Worm (Caenorhabditis elegans) whole organism, L2 larva: Measurements from ENCODE around the gene F08D12.15.

Source experiments
- C34F6.9 ChIP-seq: fragments of 150-350 bp; optimal IDR thresholded peaks from 2 replicates; lab custom pipeline; 2014; ENCODE audit warnings: missing biosample characterization, missing genetic modification characterization
- F13H6.1 ChIP-seq: sonication (generic microtip); optimal IDR thresholded peaks from 2 replicates; lab custom pipeline; 2016; ENCODE audit warnings: missing genetic modification characterization, missing compliant biosample characterization
- R02D3.7 ChIP-seq: fragments of 150-350 bp; optimal IDR thresholded peaks from 2 replicates; lab custom pipeline; 2014; ENCODE audit warnings: missing biosample characterization, missing genetic modification characterization
- alr-1 ChIP-seq: fragments of 150-350 bp; optimal IDR thresholded peaks from 2 replicates; lab custom pipeline; 2014; ENCODE audit warnings: missing biosample characterization, missing genetic modification characterization
- aly-2 ChIP-seq: fragments of 150-350 bp; optimal IDR thresholded peaks from 2 replicates; lab custom pipeline; 2014; ENCODE audit warnings: missing biosample characterization, missing genetic modification characterization
- ama-1 ChIP-seq: fragments of 150-350 bp; optimal IDR thresholded peaks from 2 replicates; lab custom pipeline; 2018; ENCODE audit warnings: inconsistent platforms
- blmp-1 ChIP-seq: sonication (generic microtip); optimal IDR thresholded peaks from 2 replicates; lab custom pipeline; 2017; ENCODE audit warnings: missing genetic modification characterization, mild to moderate bottlenecking, missing compliant biosample characterization, antibody characterized with exemption, moderate library complexity; ENCODE audit not compliant: insufficient read depth
- ceh-82 ChIP-seq: fragments of 150-350 bp; optimal IDR thresholded peaks from 2 replicates; lab custom pipeline; 2014; ENCODE audit warnings: missing biosample characterization, missing genetic modification characterization
- crh-2 ChIP-seq: sonication (generic microtip); optimal IDR thresholded peaks from 2 replicates; lab custom pipeline; 2017; ENCODE audit warnings: missing biosample characterization, missing genetic modification characterization
- dmd-4 ChIP-seq: sonication (generic microtip); optimal IDR thresholded peaks from 2 replicates; lab custom pipeline; 2017; ENCODE audit warnings: missing biosample characterization, missing genetic modification characterization
- egl-27 ChIP-seq: sonication (generic microtip); optimal IDR thresholded peaks from 3 replicates; lab custom pipeline; 2017; ENCODE audit warnings: missing biosample characterization, missing genetic modification reagents, missing genetic modification characterization
- elt-3 ChIP-seq: sonication (generic microtip); optimal IDR thresholded peaks from 2 replicates; lab custom pipeline; 2017; ENCODE audit warnings: missing biosample characterization, missing genetic modification characterization
- gmeb-1 ChIP-seq: fragments of 150-350 bp; optimal IDR thresholded peaks from 2 replicates; lab custom pipeline; 2014; ENCODE audit warnings: missing biosample characterization, missing genetic modification characterization
- lin-11 ChIP-seq: fragments of 150-350 bp; sonication (generic microtip); optimal IDR thresholded peaks from 2 replicates; lab custom pipeline; 2014; ENCODE audit warnings: missing biosample characterization, missing genetic modification characterization, inconsistent platforms, mixed read lengths
- lin-39 ChIP-seq: fragments of 150-350 bp; optimal IDR thresholded peaks from 2 replicates; lab custom pipeline; 2014; ENCODE audit warnings: missing biosample characterization, missing genetic modification reagents, missing genetic modification characterization
- lsy-2 ChIP-seq, 2 experiments: fragments of 150-350 bp in 1 of 2; sonication (generic microtip) in 1 of 2; optimal IDR thresholded peaks; 2 replicates each; lab custom pipeline; 2014 to 2017; ENCODE audit warnings: missing biosample characterization in 2 of 2, missing genetic modification characterization in 2 of 2
- mab-5 ChIP-seq: fragments of 150-350 bp; optimal IDR thresholded peaks from 2 replicates; lab custom pipeline; 2014; ENCODE audit warnings: missing biosample characterization, missing genetic modification characterization
- mbf-1 ChIP-seq: sonication (generic microtip); optimal IDR thresholded peaks from 2 replicates; lab custom pipeline; 2017; ENCODE audit warnings: missing biosample characterization, missing genetic modification characterization
- mdl-1 ChIP-seq, 2 experiments: fragments of 150-350 bp in 1 of 2; sonication (generic microtip) in 1 of 2; optimal IDR thresholded peaks; 2 replicates each; lab custom pipeline; 2017; ENCODE audit warnings: missing biosample characterization in 2 of 2, missing genetic modification characterization in 2 of 2
- nhr-10 ChIP-seq: sonication (generic microtip); optimal IDR thresholded peaks from 2 replicates; lab custom pipeline; 2017; ENCODE audit warnings: missing biosample characterization, missing genetic modification characterization
- nhr-11 ChIP-seq: fragments of 150-350 bp; optimal IDR thresholded peaks from 2 replicates; lab custom pipeline; 2014; ENCODE audit warnings: missing biosample characterization, missing genetic modification characterization
- nhr-12 ChIP-seq: fragments of 150-350 bp; optimal IDR thresholded peaks from 2 replicates; lab custom pipeline; 2014; ENCODE audit warnings: missing biosample characterization, missing genetic modification characterization
- nhr-129 ChIP-seq: fragments of 150-350 bp; optimal IDR thresholded peaks from 2 replicates; lab custom pipeline; 2014; ENCODE audit warnings: missing biosample characterization, missing genetic modification characterization
- nhr-21 ChIP-seq: fragments of 150-350 bp; optimal IDR thresholded peaks from 2 replicates; lab custom pipeline; 2014; ENCODE audit warnings: missing biosample characterization, missing genetic modification characterization
- nhr-23 ChIP-seq: fragments of 150-350 bp; optimal IDR thresholded peaks from 2 replicates; lab custom pipeline; 2014; ENCODE audit warnings: missing biosample characterization, missing genetic modification reagents, missing genetic modification characterization
- nhr-237 ChIP-seq: fragments of 150-350 bp; optimal IDR thresholded peaks from 2 replicates; lab custom pipeline; 2014; ENCODE audit warnings: missing biosample characterization, missing genetic modification characterization
- nhr-25 ChIP-seq: fragments of 150-350 bp; sonication (generic microtip); optimal IDR thresholded peaks from 3 replicates; lab custom pipeline; 2014; ENCODE audit warnings: missing biosample characterization, missing genetic modification characterization
- nhr-6 ChIP-seq: fragments of 150-350 bp; optimal IDR thresholded peaks from 2 replicates; lab custom pipeline; 2014; ENCODE audit warnings: missing biosample characterization, missing genetic modification characterization
- nhr-77 ChIP-seq: fragments of 150-350 bp; optimal IDR thresholded peaks from 2 replicates; lab custom pipeline; 2014; ENCODE audit warnings: missing biosample characterization, missing genetic modification characterization
- peb-1 ChIP-seq: fragments of 150-350 bp; optimal IDR thresholded peaks from 2 replicates; lab custom pipeline; 2014; ENCODE audit warnings: missing biosample characterization, missing genetic modification characterization
- sem-4 ChIP-seq: fragments of 150-350 bp; optimal IDR thresholded peaks from 2 replicates; lab custom pipeline; 2014; ENCODE audit warnings: missing biosample characterization, missing genetic modification reagents, missing genetic modification characterization
- sma-3 ChIP-seq: sonication (generic microtip); optimal IDR thresholded peaks from 2 replicates; lab custom pipeline; 2016; ENCODE audit warnings: missing genetic modification reagents, missing genetic modification characterization, missing compliant biosample characterization
- unc-62 ChIP-seq: fragments of 150-350 bp; optimal IDR thresholded peaks from 2 replicates; lab custom pipeline; 2014; ENCODE audit warnings: missing biosample characterization, missing genetic modification reagents, missing genetic modification characterization
- zag-1 ChIP-seq: fragments of 150-350 bp; optimal IDR thresholded peaks from 2 replicates; lab custom pipeline; 2014; ENCODE audit warnings: missing biosample characterization, missing genetic modification characterization
- ztf-11 ChIP-seq: sonication (generic microtip); optimal IDR thresholded peaks from 2 replicates; lab custom pipeline; 2017; ENCODE audit warnings: missing biosample characterization, missing genetic modification characterization
- ztf-4 ChIP-seq: fragments of 150-350 bp; optimal IDR thresholded peaks from 2 replicates; lab custom pipeline; 2014; ENCODE audit warnings: missing biosample characterization, missing genetic modification characterization

Gene F08D12.15

ce11 chrII:2779253-2779652, 12.8 kb downstream of the F08D12.15 start, which contains the start of gene F08D12.3:
F08D12.3 (plus strand) TSS chrII:2779553.
- TF ChIP-seq egl-27 (tag; lab: Kevin White, UChicago), result no peak
- no peak for TF ChIP-seq nhr-129 (tag; lab: Kevin White, UChicago)
- no peak for TF ChIP-seq nhr-11
- TF ChIP-seq gmeb-1 (tag; lab: Kevin White, UChicago), result no peak
- TF ChIP-seq nhr-6 (tag; lab: Kevin White, UChicago), result no peak
- TF ChIP-seq, all 48 proteins: peak for 0

ce11 chrII:2780804-2781203, 14.4 kb downstream of the F08D12.15 start:
- TF ChIP-seq R02D3.7 (tag; lab: Kevin White, UChicago), result no peak
- TF ChIP-seq lsy-2 (tag; optimal IDR thresholded peaks at IDR 0.05; lab: Kevin White, UChicago), result no peak
- no peak for TF ChIP-seq ztf-4
- TF ChIP-seq aly-2 (tag; lab: Kevin White, UChicago), result no peak
- TF ChIP-seq mab-5 (tag; lab: Kevin White, UChicago), result no peak
- no peak for TF ChIP-seq ztf-11 (tag; lab: Kevin White, UChicago)
- no peak for TF ChIP-seq lin-11 (tag; lab: Kevin White, UChicago)
- no peak for TF ChIP-seq sem-4
- no peak for TF ChIP-seq nhr-11
- TF ChIP-seq gmeb-1 (tag; lab: Kevin White, UChicago), result no peak
- no peak for TF ChIP-seq elt-3
- no peak for TF ChIP-seq zag-1 (tag; lab: Kevin White, UChicago)
- no peak for TF ChIP-seq lin-39 (tag; lab: Kevin White, UChicago)
- no peak for TF ChIP-seq peb-1 (tag; lab: Kevin White, UChicago)

DNA sequence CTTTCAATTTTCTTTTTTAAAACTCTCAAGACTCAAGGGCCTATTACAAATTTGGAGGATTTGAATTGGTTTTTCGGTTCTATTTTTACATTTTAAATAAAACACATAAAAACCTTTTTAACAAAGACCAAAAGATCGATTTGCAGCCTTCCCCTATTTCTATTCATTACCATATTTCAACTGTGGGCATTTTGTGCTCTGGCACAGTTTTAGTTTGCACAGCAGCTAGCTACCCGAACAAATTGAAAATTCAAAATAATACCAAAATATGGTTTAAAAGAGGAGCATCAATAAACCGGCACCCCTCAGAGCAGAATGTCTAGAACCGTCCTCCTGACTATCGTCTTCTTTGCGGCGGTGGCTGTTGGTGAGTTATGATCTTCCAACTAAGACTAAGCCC, 14.9 kb downstream of the F08D12.15 start, which contains the start of gene F08D12.2:
Gene F08D12.2 (plus strand): TSS at position 301 of the 400 bp plus-strand sequence.
- TF ChIP-seq nhr-21 (no peak), ztf-4 (no peak), ceh-82 (tag; lab: Kevin White, UChicago) (no peak), alr-1 (tag; lab: Kevin White, UChicago) (no peak), blmp-1 (tag; lab: Kevin White, UChicago) (no peak), F13H6.1 (tag; lab: Kevin White, UChicago) (no peak), peb-1 (tag; lab: Kevin White, UChicago) (no peak), ztf-11 (tag; lab: Kevin White, UChicago) (no peak), nhr-23 (tag; lab: Kevin White, UChicago) (no peak), unc-62 (GFP tag; lab: Kevin White, UChicago) (no peak), ama-1 (lab: Kevin White, UChicago) (no peak), mbf-1 (tag; lab: Kevin White, UChicago) (no peak)

ce11 chrII:2783380-2783779, 16.9 kb downstream of the F08D12.15 start:
- no peak for TF ChIP-seq nhr-25 (tag; lab: Kevin White, UChicago)
- no peak for TF ChIP-seq nhr-12 (tag; lab: Kevin White, UChicago)
- TF ChIP-seq nhr-10 (tag; lab: Kevin White, UChicago), result no peak
- no peak for TF ChIP-seq sma-3 (GFP tag; lab: Kevin White, UChicago)
- no peak for TF ChIP-seq crh-2 (tag; lab: Kevin White, UChicago)
- TF ChIP-seq nhr-77, result no peak
- no peak for TF ChIP-seq dmd-4
- TF ChIP-seq gmeb-1 (tag; lab: Kevin White, UChicago), result no peak
- no peak for TF ChIP-seq ceh-82 (tag; lab: Kevin White, UChicago)
- no peak for TF ChIP-seq mdl-1 (tag; optimal IDR thresholded peaks at IDR 0.05; lab: Kevin White, UChicago)
- no peak for TF ChIP-seq egl-27 (tag; lab: Kevin White, UChicago)
- TF ChIP-seq nhr-11, result no peak
- TF ChIP-seq mab-5 (tag; lab: Kevin White, UChicago), result no peak

DNA sequence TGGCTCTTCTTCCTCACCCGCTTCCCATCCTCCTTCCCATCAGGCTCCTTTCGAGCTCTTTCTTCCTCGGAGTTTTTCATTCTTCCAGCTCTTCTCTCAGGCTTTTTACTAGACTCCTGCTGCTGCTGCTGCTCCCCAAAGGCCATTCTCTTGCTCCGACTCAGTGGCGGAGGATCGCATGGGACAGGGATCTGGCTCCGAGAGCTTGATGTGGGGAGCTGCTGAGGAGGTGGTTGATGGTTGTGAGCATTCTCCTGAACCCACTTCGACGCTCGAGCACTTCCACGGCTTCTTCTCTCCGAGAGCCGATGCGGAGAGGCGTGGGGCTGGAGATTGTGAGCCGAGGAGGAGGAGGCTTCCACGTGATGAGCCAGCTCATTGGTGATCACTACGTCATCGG, 19.4 kb downstream of the F08D12.15 start:
- TF ChIP-seq mbf-1 (tag; lab: Kevin White, UChicago), result no peak
- no peak for TF ChIP-seq zag-1 (tag; lab: Kevin White, UChicago)
- TF ChIP-seq C34F6.9, result no peak
- TF ChIP-seq mdl-1 (tag; optimal IDR thresholded peaks at IDR 0.05; lab: Kevin White, UChicago), result no peak
- no peak for TF ChIP-seq nhr-237 (tag; lab: Kevin White, UChicago)
- TF ChIP-seq alr-1 (tag; lab: Kevin White, UChicago), result no peak
- TF ChIP-seq nhr-23 (tag; lab: Kevin White, UChicago), result no peak
- no peak for TF ChIP-seq sma-3 (GFP tag; lab: Kevin White, UChicago)
- TF ChIP-seq lin-11 (tag; lab: Kevin White, UChicago), result no peak
- no peak for TF ChIP-seq aly-2 (tag; lab: Kevin White, UChicago)
- TF ChIP-seq blmp-1 (tag; lab: Kevin White, UChicago), result no peak
